Worm (Caenorhabditis elegans) whole organism, midembryonic: ENCODE measurements around the gene T04F3.1.

Experiments
- cog-1 ChIP-seq: sonication (generic microtip); optimal IDR thresholded peaks from 2 replicates; lab custom pipeline; 2016; ENCODE audit warnings: missing genetic modification characterization, missing compliant biosample characterization
- flt-1 ChIP-seq: fragments of 200-800 bp; sonication (Bioruptor generic); IDR thresholded peaks from 2 replicates; pipeline ENCODE4 v1.3.6; 2022; ENCODE audit warnings: missing genetic modification characterization, missing compliant biosample characterization
- ztf-23 ChIP-seq: fragments of 200-800 bp; sonication (Bioruptor generic); IDR thresholded peaks from 2 replicates; pipeline ENCODE4 v1.3.6; 2022; ENCODE audit warnings: missing genetic modification reagents, missing genetic modification characterization, missing compliant biosample characterization

ce11 chrV:11799252-11799822 is 59.5 kb downstream of the T04F3.1 start:
- TF ChIP-seq cog-1 (no peak), ztf-23 (GFP tag; lab: Robert Waterston, UW) (no peak), flt-1 (GFP tag; lab: Robert Waterston, UW) (no peak)
